Fruit fly (Drosophila melanogaster) whole organism, wandering third instar larva: ENCODE results near the gene Idh3a.

Source experiments
- Abd-B ChIP-seq: fragments of >200 bp; optimal IDR thresholded peaks from 2 replicates; lab custom pipeline; 2017; ENCODE audit warnings: missing biosample characterization, missing genetic modification characterization
- CG32264 ChIP-seq: fragments of 200-800 bp; sonication (Bioruptor generic); optimal IDR thresholded peaks from 2 replicates; lab custom pipeline; 2016; ENCODE audit warnings: missing biosample characterization, missing genetic modification characterization
- CG9705 ChIP-seq: fragments of 200-800 bp; sonication (Bioruptor generic); optimal IDR thresholded peaks from 2 replicates; lab custom pipeline; 2018; ENCODE audit warnings: missing biosample characterization, mild to moderate bottlenecking, missing genetic modification characterization
- Dfd ChIP-seq: fragments of >200 bp; optimal IDR thresholded peaks from 2 replicates; lab custom pipeline; 2017; ENCODE audit warnings: missing biosample characterization, missing genetic modification characterization
- Dif ChIP-seq: fragments of 200-275, 200-300 bp; sonication (Bioruptor generic); optimal IDR thresholded peaks from 2 replicates; lab custom pipeline; 2018; ENCODE audit warnings: missing biosample characterization, missing genetic modification characterization; ENCODE audit not compliant: partially characterized antibody
- GATAd ChIP-seq: sonication (Bioruptor generic); optimal IDR thresholded peaks from 2 replicates; lab custom pipeline; 2016; ENCODE audit warnings: missing biosample characterization, missing genetic modification characterization
- HLH106 ChIP-seq: fragments of 200-800 bp; optimal IDR thresholded peaks from 3 replicates; lab custom pipeline; 2019; ENCODE audit warnings: missing biosample characterization, mild to moderate bottlenecking, missing genetic modification characterization, moderate library complexity
- Hnf4 ChIP-seq: fragments of 200-800 bp; sonication (Bioruptor generic); optimal IDR thresholded peaks from 2 replicates; lab custom pipeline; 2016; ENCODE audit warnings: missing biosample characterization, mild to moderate bottlenecking, missing genetic modification characterization
- Hr78 ChIP-seq: fragments of >200 bp; optimal IDR thresholded peaks from 2 replicates; lab custom pipeline; 2017; ENCODE audit warnings: missing biosample characterization, missing genetic modification characterization
- Hr83 ChIP-seq: fragments of 200-300 bp; sonication (Bioruptor generic); optimal IDR thresholded peaks from 2 replicates; lab custom pipeline; 2016; ENCODE audit warnings: missing biosample characterization, mild to moderate bottlenecking, missing genetic modification characterization, moderate library complexity; ENCODE audit not compliant: poor library complexity, severe bottlenecking
- Jra ChIP-seq: sonication (Bioruptor generic); optimal IDR thresholded peaks from 2 replicates; lab custom pipeline; 2016; ENCODE audit warnings: missing biosample characterization, missing genetic modification characterization
- Mio ChIP-seq: sonication (Bioruptor generic); optimal IDR thresholded peaks from 2 replicates; lab custom pipeline; 2016; ENCODE audit warnings: missing biosample characterization, missing genetic modification characterization
- Myc ChIP-seq: fragments of >200 bp; optimal IDR thresholded peaks from 2 replicates; lab custom pipeline; 2017
- N ChIP-seq: fragments of >200 bp; optimal IDR thresholded peaks from 2 replicates; lab custom pipeline; 2018; ENCODE audit warnings: missing biosample characterization, missing external identifiers, missing genetic modification characterization
- OdsH ChIP-seq: fragments of 200-800 bp; sonication (Bioruptor generic); optimal IDR thresholded peaks from 2 replicates; lab custom pipeline; 2016; ENCODE audit warnings: missing biosample characterization, mild to moderate bottlenecking, missing genetic modification characterization
- Rel ChIP-seq, 2 experiments: fragments of 200-800 bp; sonication (Bioruptor generic) in 1 of 2; optimal IDR thresholded peaks; 2 replicates in 1 of 2; 3 replicates in 1 of 2; lab custom pipeline; 2016 to 2019; ENCODE audit warnings: mild to moderate bottlenecking in 2 of 2, missing biosample characterization in 2 of 2, missing genetic modification characterization in 2 of 2, moderate library complexity in 1 of 2
- Sp1 ChIP-seq: fragments of 200-800 bp; sonication (Bioruptor generic); optimal IDR thresholded peaks from 3 replicates; lab custom pipeline; 2019; ENCODE audit warnings: missing biosample characterization, mild to moderate bottlenecking, missing genetic modification characterization, moderate library complexity
- Vsx2 ChIP-seq: fragments of 200-300, 225-300 bp; sonication (Bioruptor generic); optimal IDR thresholded peaks from 2 replicates; lab custom pipeline; 2018; ENCODE audit warnings: missing biosample characterization, missing genetic modification characterization; ENCODE audit not compliant: partially characterized antibody
- br ChIP-seq: fragments of 200-800 bp; sonication (Bioruptor generic); optimal IDR thresholded peaks from 2 replicates; lab custom pipeline; 2016; ENCODE audit warnings: missing biosample characterization, missing genetic modification characterization
- brk ChIP-seq: fragments of 200-800 bp; sonication (Bioruptor generic); optimal IDR thresholded peaks from 2 replicates; lab custom pipeline; 2016; ENCODE audit warnings: missing biosample characterization, mild to moderate bottlenecking, missing genetic modification characterization
- dl ChIP-seq, 2 experiments: fragments of 175-275, 200-275 bp in 1 of 2; fragments of 200-275 bp in 1 of 2; sonication (Bioruptor generic); optimal IDR thresholded peaks; lab custom pipeline; 2018; ENCODE audit warnings: mild to moderate bottlenecking in 2 of 2, missing biosample characterization in 2 of 2, missing genetic modification characterization in 2 of 2, moderate library complexity in 2 of 2; ENCODE audit not compliant: partially characterized antibody in 2 of 2, insufficient read depth in 1 of 2
- dmrt93B ChIP-seq: fragments of 200-800 bp; sonication (Bioruptor generic); optimal IDR thresholded peaks from 2 replicates; lab custom pipeline; 2018; ENCODE audit warnings: missing biosample characterization, mild to moderate bottlenecking, missing genetic modification characterization
- dsf ChIP-seq: sonication (Bioruptor generic); optimal IDR thresholded peaks from 2 replicates; lab custom pipeline; 2016; ENCODE audit warnings: missing biosample characterization, missing genetic modification characterization, borderline replicate concordance
- ey ChIP-seq: fragments of 200-800 bp; sonication (Bioruptor generic); optimal IDR thresholded peaks from 2 replicates; lab custom pipeline; 2016; ENCODE audit warnings: missing biosample characterization, missing genetic modification characterization
- foxo ChIP-seq, 2 experiments: fragments of 200-800 bp; sonication (Bioruptor generic); optimal IDR thresholded peaks; 2 replicates in 1 of 2; 3 replicates in 1 of 2; lab custom pipeline; 2016 to 2017; ENCODE audit warnings: missing biosample characterization in 2 of 2, missing genetic modification characterization in 2 of 2
- fru ChIP-seq: fragments of 200-800 bp; sonication (Bioruptor generic); optimal IDR thresholded peaks from 3 replicates; lab custom pipeline; 2016; ENCODE audit warnings: missing biosample characterization, mild to moderate bottlenecking, missing genetic modification characterization
- h ChIP-seq: fragments of 200-800 bp; sonication (Bioruptor generic); optimal IDR thresholded peaks from 3 replicates; lab custom pipeline; 2016; ENCODE audit warnings: missing biosample characterization, mild to moderate bottlenecking, missing genetic modification characterization
- jim ChIP-seq: fragments of 175-275, 200-325 bp; sonication (Bioruptor generic); optimal IDR thresholded peaks from 2 replicates; lab custom pipeline; 2016; ENCODE audit warnings: missing biosample characterization, mild to moderate bottlenecking, missing genetic modification characterization
- lola ChIP-seq: fragments of >200 bp; optimal IDR thresholded peaks from 2 replicates; lab custom pipeline; 2017; ENCODE audit warnings: missing biosample characterization, missing genetic modification characterization
- psq ChIP-seq: fragments of 200-800 bp; sonication (Bioruptor generic); optimal IDR thresholded peaks from 3 replicates; lab custom pipeline; 2017; ENCODE audit warnings: missing biosample characterization, mild to moderate bottlenecking, missing genetic modification characterization, moderate library complexity
- rgr ChIP-seq: fragments of 200-800 bp; sonication (Bioruptor generic); optimal IDR thresholded peaks from 3 replicates; lab custom pipeline; 2016; ENCODE audit warnings: missing biosample characterization, mild to moderate bottlenecking, missing genetic modification characterization
- sage ChIP-seq: fragments of 200-800 bp; sonication (Bioruptor generic); optimal IDR thresholded peaks from 2 replicates; lab custom pipeline; 2016; ENCODE audit warnings: missing biosample characterization, mild to moderate bottlenecking, missing genetic modification characterization
- sv ChIP-seq: fragments of 200-800 bp; sonication (Bioruptor generic); optimal IDR thresholded peaks from 3 replicates; lab custom pipeline; 2016; ENCODE audit warnings: missing biosample characterization, missing genetic modification characterization
- woc ChIP-seq: sonication (Bioruptor generic); optimal IDR thresholded peaks from 2 replicates; lab custom pipeline; 2016; ENCODE audit warnings: missing biosample characterization, mild to moderate bottlenecking, missing genetic modification characterization

Gene Idh3a

dm6 chrX:19495611-19496583 lies 25.7 kb downstream of the Idh3a start:
- TF ChIP-seq N (GFP tag; lab: Kevin White, UChicago) (peak; percentile 76), GATAd (GFP tag; lab: Kevin White, UChicago) (no peak), Rel (GFP tag; optimal IDR thresholded peaks at IDR 0.05; lab: Kevin White, UChicago) (peak; percentile 36), Rel (tag; optimal IDR thresholded peaks at IDR 0.05; lab: Kevin White, UChicago) (peak; percentile 93), woc (GFP tag; lab: Kevin White, UChicago) (peak; percentile 28), CG9705 (GFP tag; lab: Kevin White, UChicago) (no peak), HLH106 (peak; percentile 58), brk (GFP tag; lab: Kevin White, UChicago) (no peak), Dfd (GFP tag; lab: Kevin White, UChicago) (no peak), fru (peak; percentile 65), dsf (GFP tag; lab: Kevin White, UChicago) (no peak), psq (no peak), Hnf4 (GFP tag; lab: Kevin White, UChicago) (no peak), br (GFP tag; lab: Kevin White, UChicago) (peak; percentile 47), dmrt93B (GFP tag; lab: Kevin White, UChicago) (no peak), h (peak; percentile 18), Mio (GFP tag; lab: Kevin White, UChicago) (no peak), foxo (GFP tag; optimal IDR thresholded peaks at IDR 0.05; lab: Kevin White, UChicago) (peak in 1 of 2 experiments; percentile 62), sv (GFP tag; lab: Kevin White, UChicago) (peak; percentile 36), jim (GFP tag; lab: Kevin White, UChicago) (no peak), Abd-B (no peak), OdsH (GFP tag; lab: Kevin White, UChicago) (peak; percentile 26), Sp1 (GFP tag; lab: Kevin White, UChicago) (peak; percentile 30), ey (GFP tag; lab: Kevin White, UChicago) (peak; percentile 54), Myc (no peak), Dif (GFP tag; lab: Kevin White, UChicago) (no peak), rgr (GFP tag; lab: Kevin White, UChicago) (peak; percentile 41)

dm6 chrX:19494830-19495610 lies 26.6 kb downstream of the Idh3a start, which contains the start of the genes ksh, CG14200 and Pfrx:
TSS of gene ksh (minus strand) at chrX:19494992.
TSS of gene CG14200 (plus strand) at chrX:19495505.
TSS of gene Pfrx (plus strand) at chrX:19495505.
- no peak for TF ChIP-seq dsf (GFP tag; lab: Kevin White, UChicago)
- TF ChIP-seq h: no peak
- TF ChIP-seq HLH106: peak; percentile 0
- no peak for TF ChIP-seq foxo (GFP tag; optimal IDR thresholded peaks at IDR 0.05; lab: Kevin White, UChicago)
- TF ChIP-seq Mio (GFP tag; lab: Kevin White, UChicago): no peak
- TF ChIP-seq CG9705 (GFP tag; lab: Kevin White, UChicago): no peak
- TF ChIP-seq GATAd (GFP tag; lab: Kevin White, UChicago): no peak
- TF ChIP-seq Sp1 (GFP tag; lab: Kevin White, UChicago): no peak
- peak; percentile 82 for TF ChIP-seq lola (GFP tag; lab: Kevin White, UChicago)
- no peak for TF ChIP-seq sage (GFP tag; lab: Kevin White, UChicago)
- peak; percentile 47 for TF ChIP-seq Hr78 (GFP tag; lab: Kevin White, UChicago)
- no peak for TF ChIP-seq woc (GFP tag; lab: Kevin White, UChicago)
- no peak for TF ChIP-seq dl (GFP tag; optimal IDR thresholded peaks at IDR 0.05; lab: Kevin White, UChicago; ENCODE audit: insufficient read depth in 1 of 2, partially characterized antibody in 2 of 2)
- TF ChIP-seq psq: no peak
- no peak for TF ChIP-seq Jra (GFP tag; lab: Kevin White, UChicago)
- no peak for TF ChIP-seq Rel (GFP tag; optimal IDR thresholded peaks at IDR 0.05; lab: Kevin White, UChicago)
- no peak for TF ChIP-seq Rel (tag; optimal IDR thresholded peaks at IDR 0.05; lab: Kevin White, UChicago)
- TF ChIP-seq Hnf4 (GFP tag; lab: Kevin White, UChicago): no peak
- TF ChIP-seq Hr83 (GFP tag; lab: Kevin White, UChicago): peak; percentile 24
- no peak for TF ChIP-seq CG32264
- no peak for TF ChIP-seq jim (GFP tag; lab: Kevin White, UChicago)
- no peak for TF ChIP-seq Vsx2 (GFP tag; lab: Kevin White, UChicago)
- no peak for TF ChIP-seq Abd-B
- no peak for TF ChIP-seq rgr (GFP tag; lab: Kevin White, UChicago)
- TF ChIP-seq sv (GFP tag; lab: Kevin White, UChicago): no peak
- TF ChIP-seq N (GFP tag; lab: Kevin White, UChicago): peak; percentile 86
- TF ChIP-seq brk (GFP tag; lab: Kevin White, UChicago): no peak
- no peak for TF ChIP-seq fru
